Worm (Caenorhabditis elegans): Measurements from ENCODE around the gene allo-1.
A peak's percentile ranks its signal among the peaks of the same experiment; 100 is the strongest.

DNA sequence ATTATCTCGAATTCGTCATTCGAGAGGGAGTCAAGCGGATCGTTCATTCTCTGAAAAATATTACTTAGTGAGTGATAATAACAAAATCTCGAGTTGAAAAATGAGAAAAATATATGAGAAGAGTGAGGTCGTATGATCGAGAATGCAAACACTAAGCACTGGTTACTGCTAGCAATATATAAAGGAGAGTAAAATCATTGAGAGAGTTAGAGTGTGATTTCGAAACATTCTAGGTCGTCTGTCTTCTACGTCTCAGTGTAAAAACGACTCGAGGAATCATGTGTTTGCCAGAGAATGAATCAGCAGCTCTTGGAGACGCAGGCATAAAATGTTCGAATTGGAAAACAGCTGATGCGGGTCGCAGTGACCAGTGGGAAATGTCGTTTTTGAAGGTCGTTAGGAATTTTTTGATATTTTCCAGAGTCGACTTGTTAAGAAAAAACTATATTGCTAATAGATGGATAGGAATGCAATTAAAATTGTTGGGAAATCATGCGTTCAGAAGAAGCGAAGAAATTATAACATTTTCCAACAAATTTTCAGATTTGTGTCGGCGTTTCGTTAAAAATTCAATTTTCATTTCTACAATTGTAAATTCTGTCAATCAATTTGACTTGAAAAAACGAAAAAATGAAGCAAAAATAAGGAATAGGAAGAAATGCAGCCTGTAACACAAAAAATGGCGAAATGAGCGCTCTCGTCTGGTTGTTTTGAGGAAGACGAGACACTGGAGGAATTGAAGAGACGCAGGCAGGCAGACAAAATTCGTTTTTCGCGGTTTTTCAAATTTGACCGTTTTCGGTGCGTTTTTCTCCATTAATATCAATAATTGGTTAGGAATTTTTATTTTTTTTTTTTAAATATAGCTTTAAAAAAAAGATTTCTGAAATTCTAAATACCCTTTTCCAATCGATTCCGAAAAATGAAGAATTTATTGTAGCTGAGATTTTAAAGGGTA, at the start of gene allo-1:
- TF ChIP-seq lin-39 (tag; optimal IDR thresholded peaks at IDR 0.05) (no peak), fkh-4 (tag; optimal IDR thresholded peaks at IDR 0.05; ENCODE audit: borderline replicate concordance) (no peak), pqm-1 (tag; optimal IDR thresholded peaks at IDR 0.05) (no peak), fkh-10 (GFP tag; optimal IDR thresholded peaks at IDR 0.05) (no peak), nhr-90 (tag; optimal IDR thresholded peaks at IDR 0.05; ENCODE audit: poor library complexity) (peak; percentile 30), nhr-11 (tag; optimal IDR thresholded peaks at IDR 0.05) (peak; percentile 67), lin-35 (GFP tag; optimal IDR thresholded peaks at IDR 0.05) (peak; percentile 79 to 90), F16B12.6 (tag; optimal IDR thresholded peaks at IDR 0.05) (no peak), irx-1 (tag; optimal IDR thresholded peaks at IDR 0.05) (peak; percentile 22), unc-62 (GFP tag; optimal IDR thresholded peaks at IDR 0.05) (no peak)

All from whole organism, L1 larva.